Worm (Caenorhabditis elegans) whole organism, young adult: Measurements from ENCODE around the gene sec-24.1.

Experiments used
- B0019.2 ChIP-seq: fragments of 200-800 bp; sonication (Bioruptor generic); conservative IDR thresholded peaks from 2 replicates; pipeline ENCODE4 v1.3.6; 2022; ENCODE audit warnings: missing genetic modification reagents, missing genetic modification characterization, missing compliant biosample characterization
- B0336.3 ChIP-seq: fragments of 200-800 bp; sonication (Bioruptor generic); IDR thresholded peaks from 2 replicates; pipeline ENCODE4 v1.3.6; 2022; ENCODE audit warnings: missing genetic modification characterization, missing compliant biosample characterization
- D2030.7 ChIP-seq: fragments of 200-800 bp; sonication (Bioruptor generic); IDR thresholded peaks from 2 replicates; pipeline ENCODE4 v1.3.6; 2022; ENCODE audit warnings: missing genetic modification reagents, missing genetic modification characterization, missing compliant biosample characterization
- F23B12.7 ChIP-seq: sonication (generic microtip); optimal IDR thresholded peaks from 2 replicates; lab custom pipeline; 2017; ENCODE audit warnings: missing genetic modification characterization, mild to moderate bottlenecking, missing compliant biosample characterization, antibody characterized with exemption, moderate library complexity; ENCODE audit not compliant: insufficient read depth
- F33H1.4 ChIP-seq: fragments of 200-800 bp; sonication (Bioruptor generic); IDR thresholded peaks from 2 replicates; pipeline ENCODE4 v1.3.6; 2022; ENCODE audit warnings: missing genetic modification reagents, missing genetic modification characterization, missing compliant biosample characterization
- F37B4.10 ChIP-seq: fragments of 200-800 bp; sonication (Bioruptor generic); IDR thresholded peaks from 2 replicates; pipeline ENCODE4 v1.3.6; 2022; ENCODE audit warnings: missing genetic modification characterization, missing compliant biosample characterization
- F49E8.2 ChIP-seq: sonication (generic microtip); optimal IDR thresholded peaks from 3 replicates; lab custom pipeline; 2017; ENCODE audit warnings: missing genetic modification characterization, mild to moderate bottlenecking, missing compliant biosample characterization, antibody characterized with exemption, moderate library complexity; ENCODE audit not compliant: insufficient read depth
- F52B5.7 ChIP-seq: sonication (generic microtip); optimal IDR thresholded peaks from 2 replicates; lab custom pipeline; 2016; ENCODE audit warnings: mild to moderate bottlenecking, missing genetic modification characterization, missing compliant biosample characterization
- F55B11.4 ChIP-seq: sonication (generic microtip); optimal IDR thresholded peaks from 2 replicates; lab custom pipeline; 2016; ENCODE audit warnings: missing compliant biosample characterization, missing genetic modification characterization, borderline replicate concordance; ENCODE audit not compliant: insufficient read depth
- F57C9.4 ChIP-seq: sonication (generic microtip); optimal IDR thresholded peaks from 2 replicates; lab custom pipeline; 2017; ENCODE audit warnings: mild to moderate bottlenecking, missing genetic modification characterization, missing compliant biosample characterization
- T07F8.4 ChIP-seq: sonication (generic microtip); optimal IDR thresholded peaks from 2 replicates; lab custom pipeline; 2016; ENCODE audit warnings: mild to moderate bottlenecking, missing genetic modification characterization, moderate library complexity, missing compliant biosample characterization
- T26A5.8 ChIP-seq: sonication (generic microtip); optimal IDR thresholded peaks from 2 replicates; lab custom pipeline; 2016; ENCODE audit warnings: missing genetic modification characterization, missing compliant biosample characterization
- Y95B8A.8 ChIP-seq: fragments of 200-800 bp; sonication (Bioruptor generic); IDR thresholded peaks from 2 replicates; pipeline ENCODE4 v1.3.6; 2022; ENCODE audit warnings: missing genetic modification reagents, missing genetic modification characterization, missing compliant biosample characterization
- ZK185.1 ChIP-seq: sonication (generic microtip); optimal IDR thresholded peaks from 2 replicates; lab custom pipeline; 2016; ENCODE audit warnings: mild to moderate bottlenecking, missing genetic modification characterization, missing compliant biosample characterization; ENCODE audit not compliant: poor library complexity, severe bottlenecking
- ama-1 ChIP-seq, 3 experiments: fragments of 150-350 bp in 1 of 3; sonication (generic microtip) in 2 of 3; optimal IDR thresholded peaks; 2 replicates each; lab custom pipeline; 2014 to 2018; ENCODE audit warnings: missing biosample characterization in 2 of 3, missing genetic modification characterization in 2 of 3, missing genetic modification reagents in 2 of 3
- aptf-2 ChIP-seq: fragments of 200-800 bp; sonication (Bioruptor generic); conservative IDR thresholded peaks from 2 replicates; pipeline ENCODE4 v1.3.6; 2022; ENCODE audit warnings: missing genetic modification reagents, missing genetic modification characterization, missing compliant biosample characterization
- aptf-3 ChIP-seq: fragments of 200-800 bp; sonication (Bioruptor generic); IDR thresholded peaks from 2 replicates; pipeline ENCODE4 v1.3.6; 2022; ENCODE audit warnings: missing genetic modification characterization, missing compliant biosample characterization
- attf-3 ChIP-seq: fragments of 200-800 bp; sonication (Bioruptor generic); conservative IDR thresholded peaks from 2 replicates; pipeline ENCODE4 v1.3.6; 2022; ENCODE audit warnings: missing genetic modification reagents, missing genetic modification characterization, missing compliant biosample characterization
- ceh-100 ChIP-seq: fragments of 200-800 bp; sonication (Bioruptor generic); IDR thresholded peaks from 2 replicates; pipeline ENCODE4 v1.3.6; 2022; ENCODE audit warnings: missing genetic modification reagents, missing genetic modification characterization, missing compliant biosample characterization
- ceh-27 ChIP-seq: fragments of 200-800 bp; sonication (Bioruptor generic); optimal IDR thresholded peaks from 2 replicates; lab custom pipeline; 2018; ENCODE audit warnings: mild to moderate bottlenecking, missing genetic modification characterization, moderate library complexity, missing compliant biosample characterization
- dpff-1 ChIP-seq: sonication (generic microtip); optimal IDR thresholded peaks from 2 replicates; lab custom pipeline; 2017; ENCODE audit warnings: mild to moderate bottlenecking, missing genetic modification characterization, missing compliant biosample characterization
- egl-18 ChIP-seq: fragments of 200-800 bp; sonication (Bioruptor generic); IDR thresholded peaks from 2 replicates; pipeline ENCODE4 v1.3.6; 2022; ENCODE audit warnings: missing genetic modification reagents, missing genetic modification characterization, missing compliant biosample characterization
- ekl-4 ChIP-seq: fragments of 200-800 bp; sonication (Bioruptor generic); IDR thresholded peaks from 2 replicates; pipeline ENCODE4 v1.3.6; 2022; ENCODE audit warnings: missing genetic modification reagents, missing genetic modification characterization, missing compliant biosample characterization
- lin-35 ChIP-seq, 3 experiments: fragments of 150-350 bp in 2 of 3; sonication (generic microtip) in 1 of 3; optimal IDR thresholded peaks; 2 replicates each; lab custom pipeline; 2014 to 2018; ENCODE audit warnings: missing biosample characterization in 3 of 3, missing genetic modification characterization in 3 of 3, missing genetic modification reagents in 3 of 3
- lin-54 ChIP-seq: fragments of 200-800 bp; sonication (Bioruptor generic); optimal IDR thresholded peaks from 2 replicates; lab custom pipeline; 2018; ENCODE audit warnings: mild to moderate bottlenecking, missing genetic modification characterization, missing compliant biosample characterization
- madf-3 ChIP-seq: fragments of 200-800 bp; sonication (Bioruptor generic); IDR thresholded peaks from 2 replicates; pipeline ENCODE4 v1.3.6; 2022; ENCODE audit warnings: missing genetic modification reagents, missing genetic modification characterization, missing compliant biosample characterization
- nfya-1 ChIP-seq: sonication (generic microtip); optimal IDR thresholded peaks from 2 replicates; lab custom pipeline; 2017; ENCODE audit warnings: antibody characterized with exemption, missing compliant biosample characterization, missing genetic modification characterization, borderline replicate concordance; ENCODE audit not compliant: insufficient read depth
- nhr-120 ChIP-seq: fragments of 200-800 bp; sonication (Bioruptor generic); IDR thresholded peaks from 2 replicates; pipeline ENCODE4 v1.3.6; 2022; ENCODE audit warnings: missing genetic modification characterization, missing compliant biosample characterization
- rpc-1 ChIP-seq, 2 experiments: fragments of 150-350 bp in 1 of 2; sonication (generic microtip) in 1 of 2; optimal IDR thresholded peaks; 2 replicates each; lab custom pipeline; 2014 to 2018; ENCODE audit warnings: missing biosample characterization in 1 of 2, missing genetic modification characterization in 1 of 2, missing genetic modification reagents in 1 of 2, missing genotype in 1 of 2
- snpc-3.4 ChIP-seq: sonication (generic microtip); optimal IDR thresholded peaks from 2 replicates; lab custom pipeline; 2017; ENCODE audit warnings: missing genetic modification characterization, mild to moderate bottlenecking, missing compliant biosample characterization, antibody characterized with exemption, moderate library complexity, missing genotype, missing genetic modification reagents
- snpc-4 ChIP-seq, 5 experiments: fragments of 150-350 bp in 1 of 5; sonication (generic microtip) in 4 of 5; optimal IDR thresholded peaks; 2 replicates each; lab custom pipeline; 2014 to 2018; ENCODE audit warnings: missing genetic modification characterization in 5 of 5, missing biosample characterization in 3 of 5, antibody characterized with exemption in 2 of 5, mild to moderate bottlenecking in 2 of 5, missing compliant biosample characterization in 2 of 5, missing genotype in 2 of 5, moderate library complexity in 2 of 5, missing genetic modification reagents in 1 of 5
- somi-1 ChIP-seq: fragments of 200-800 bp; sonication (Bioruptor generic); optimal IDR thresholded peaks from 2 replicates; lab custom pipeline; 2018; ENCODE audit warnings: mild to moderate bottlenecking, missing genetic modification characterization, missing compliant biosample characterization
- tbp1 ChIP-seq: fragments of 200-800 bp; sonication (Bioruptor generic); optimal IDR thresholded peaks from 2 replicates; lab custom pipeline; 2018; ENCODE audit warnings: mild to moderate bottlenecking, missing genetic modification characterization, missing compliant biosample characterization
- tbx-9 ChIP-seq: sonication (generic microtip); optimal IDR thresholded peaks from 2 replicates; lab custom pipeline; 2016; ENCODE audit warnings: borderline replicate concordance, missing genetic modification characterization, inconsistent platforms, missing compliant biosample characterization
- xnd-1 ChIP-seq: sonication (generic microtip); optimal IDR thresholded peaks from 2 replicates; lab custom pipeline; 2016; ENCODE audit warnings: missing genotype, missing genetic modification reagents, missing genetic modification characterization, missing compliant biosample characterization
- zim-3 ChIP-seq: sonication (generic microtip); optimal IDR thresholded peaks from 2 replicates; lab custom pipeline; 2017; ENCODE audit warnings: mild to moderate bottlenecking, missing genetic modification characterization, moderate library complexity, missing compliant biosample characterization
- ztf-18 ChIP-seq: sonication (generic microtip); optimal IDR thresholded peaks from 2 replicates; lab custom pipeline; 2016; ENCODE audit warnings: missing genotype, mild to moderate bottlenecking, missing genetic modification characterization, missing compliant biosample characterization
- ztf-25 ChIP-seq: fragments of 200-800 bp; sonication (Bioruptor generic); IDR thresholded peaks from 2 replicates; pipeline ENCODE4 v1.3.6; 2022; ENCODE audit warnings: missing genetic modification reagents, missing genetic modification characterization, missing compliant biosample characterization

Gene sec-24.1

ce11 chrIV:11549694-11550093 is 16.3 kb downstream of the sec-24.1 start (continued):
- TF ChIP-seq aptf-3 (GFP tag; lab: Robert Waterston, UW) (0 out of 2 replicates have a peak, but pooled peaks have one; percentile 59), nfya-1 (tag; lab: Kevin White, UChicago) (no peak), F49E8.2 (tag; lab: Kevin White, UChicago) (peak; percentile 74), F57C9.4 (tag; lab: Kevin White, UChicago) (no peak), F23B12.7 (tag; lab: Kevin White, UChicago) (peak; percentile 97), ztf-25 (GFP tag; lab: Robert Waterston, UW) (peak; percentile 62; the same call in 1 of the 2 replicates), xnd-1 (tag; lab: Kevin White, UChicago) (no peak), lin-54 (peak; percentile 70), D2030.7 (peak; percentile 72), snpc-4 (GFP tag; optimal IDR thresholded peaks at IDR 0.05; lab: Kevin White, UChicago) (peak; percentile 79), snpc-4 (tag; optimal IDR thresholded peaks at IDR 0.05; lab: Kevin White, UChicago) (peak in 3 of 4 experiments; percentile 65 to 85 (median 81)), ceh-100 (GFP tag; lab: Robert Waterston, UW) (peak; percentile 44; the same call in 1 of the 2 replicates), attf-3 (GFP tag; lab: Robert Waterston, UW) (peak; percentile 61; the same call in 1 of the 2 replicates), T07F8.4 (tag; lab: Kevin White, UChicago) (peak; percentile 82), aptf-2 (GFP tag; lab: Robert Waterston, UW) (0 out of 2 replicates have a peak, but pooled peaks have one; percentile 7), somi-1 (peak; percentile 37), egl-18 (GFP tag; lab: Robert Waterston, UW) (no peak), snpc-3.4 (tag; lab: Kevin White, UChicago) (peak; percentile 88), F55B11.4 (tag; lab: Kevin White, UChicago) (no peak), ama-1 (optimal IDR thresholded peaks at IDR 0.05; lab: Kevin White, UChicago) (no peak), ama-1 (GFP tag; optimal IDR thresholded peaks at IDR 0.05; lab: Kevin White, UChicago) (peak; percentile 82 to 88), Y95B8A.8 (GFP tag; lab: Robert Waterston, UW) (no peak), zim-3 (peak; percentile 68), F52B5.7 (tag; lab: Kevin White, UChicago) (no peak), madf-3 (0 out of 2 replicates have a peak, but pooled peaks have one; percentile 20), B0019.2 (GFP tag; lab: Robert Waterston, UW) (no peak; the same call in 1 of the 2 replicates), F33H1.4 (GFP tag; lab: Robert Waterston, UW) (peak; percentile 58), F37B4.10 (GFP tag; lab: Robert Waterston, UW) (0 out of 2 replicates have a peak, but pooled peaks have one; percentile 60), dpff-1 (tag; lab: Kevin White, UChicago) (no peak), rpc-1 (optimal IDR thresholded peaks at IDR 0.05; lab: Kevin White, UChicago) (peak; percentile 98), rpc-1 (tag; optimal IDR thresholded peaks at IDR 0.05; lab: Kevin White, UChicago) (peak; percentile 95), lin-35 (GFP tag; optimal IDR thresholded peaks at IDR 0.05; lab: Kevin White, UChicago) (peak in 1 of 3 experiments; percentile 8), ekl-4 (GFP tag; lab: Robert Waterston, UW) (peak; percentile 64; the same call in 1 of the 2 replicates), nhr-120 (GFP tag; lab: Robert Waterston, UW) (no peak), ZK185.1 (tag; lab: Kevin White, UChicago) (peak; percentile 86), T26A5.8 (tag; lab: Kevin White, UChicago) (no peak), ztf-18 (tag; lab: Kevin White, UChicago) (peak; percentile 67), tbp1 (peak; percentile 99), ceh-27 (GFP tag; lab: Kevin White, UChicago) (no peak), tbx-9 (tag; lab: Kevin White, UChicago) (no peak), B0336.3 (GFP tag; lab: Robert Waterston, UW) (no peak)
